Fruit fly (Drosophila melanogaster) whole organism, embryonic: ENCODE data around the gene Etfb.

Experiments
- Adf1 ChIP-seq: fragments of 200-800 bp; sonication (Bioruptor generic); IDR thresholded peaks from 2 replicates; pipeline ENCODE4 v1.3.6; 2022; ENCODE audit warnings: missing biosample characterization, missing genetic modification characterization
- BtbVII ChIP-seq: fragments of 200-800 bp; sonication (Bioruptor generic); optimal IDR thresholded peaks from 3 replicates; lab custom pipeline; 2017; ENCODE audit warnings: missing biosample characterization, mild to moderate bottlenecking, missing genetic modification characterization
- Bteb2 ChIP-seq: fragments of 200-800 bp; sonication (Bioruptor generic); optimal IDR thresholded peaks from 2 replicates; lab custom pipeline; 2016; ENCODE audit warnings: missing biosample characterization, missing genetic modification characterization
- CG12219 ChIP-seq: fragments of 200-800 bp; sonication (Bioruptor generic); optimal IDR thresholded peaks from 3 replicates; lab custom pipeline; 2018; ENCODE audit warnings: missing biosample characterization, mild to moderate bottlenecking, missing genetic modification characterization
- CG12236 ChIP-seq: fragments of 200-800 bp; sonication (Bioruptor generic); optimal IDR thresholded peaks from 2 replicates; lab custom pipeline; 2016; ENCODE audit warnings: missing biosample characterization, missing genetic modification characterization
- CG12769 ChIP-seq: fragments of 200-800 bp; sonication (Bioruptor generic); optimal IDR thresholded peaks from 2 replicates; lab custom pipeline; 2019; ENCODE audit warnings: missing biosample characterization, mild to moderate bottlenecking, missing genetic modification characterization, moderate library complexity
- CG14014 ChIP-seq: fragments of 200-800 bp; sonication (Bioruptor generic); IDR thresholded peaks from 2 replicates; pipeline ENCODE4 v1.3.6; 2022; ENCODE audit warnings: missing biosample characterization, missing genetic modification characterization
- CG1602 ChIP-seq: fragments of 200-800 bp; sonication (Bioruptor generic); optimal IDR thresholded peaks from 3 replicates; lab custom pipeline; 2016; ENCODE audit warnings: missing biosample characterization, missing genetic modification characterization
- CG16779 ChIP-seq: fragments of 200-800 bp; sonication (Bioruptor generic); IDR thresholded peaks from 2 replicates; pipeline ENCODE4 v1.3.6; 2022; ENCODE audit warnings: missing biosample characterization, missing genetic modification characterization
- CG17328 ChIP-seq: fragments of 200-800 bp; sonication (Bioruptor generic); IDR thresholded peaks from 2 replicates; pipeline ENCODE4 v1.3.6; 2022; ENCODE audit warnings: missing biosample characterization, missing genetic modification characterization
- CG18476 ChIP-seq: fragments of 200-800 bp; sonication (Bioruptor generic); optimal IDR thresholded peaks from 2 replicates; lab custom pipeline; 2016; ENCODE audit warnings: missing biosample characterization, mild to moderate bottlenecking, missing genetic modification characterization
- CG42726 ChIP-seq: fragments of 200-800 bp; sonication (Bioruptor generic); IDR thresholded peaks from 2 replicates; pipeline ENCODE4 v1.3.6; 2022; ENCODE audit warnings: missing biosample characterization, missing genetic modification characterization; ENCODE audit not compliant: partially characterized antibody
- CG4424 ChIP-seq: fragments of 200-800 bp; sonication (Bioruptor generic); optimal IDR thresholded peaks from 3 replicates; lab custom pipeline; 2016; ENCODE audit warnings: missing biosample characterization, missing genetic modification characterization
- CG4707 ChIP-seq: fragments of 200-800 bp; sonication (Bioruptor generic); optimal IDR thresholded peaks from 2 replicates; lab custom pipeline; 2018; ENCODE audit warnings: missing biosample characterization, mild to moderate bottlenecking, missing genetic modification characterization, moderate library complexity
- CG5180 ChIP-seq: fragments of 200-800 bp; sonication (Bioruptor generic); optimal IDR thresholded peaks from 3 replicates; lab custom pipeline; 2017; ENCODE audit warnings: missing biosample characterization, missing genetic modification characterization, mild to moderate bottlenecking, moderate library complexity, missing genetic modification reagents
- CG6654 ChIP-seq: fragments of 200-800 bp; sonication (Bioruptor generic); optimal IDR thresholded peaks from 2 replicates; lab custom pipeline; 2017; ENCODE audit warnings: missing biosample characterization, mild to moderate bottlenecking, missing genetic modification characterization
- CG7556 ChIP-seq: fragments of 200-800 bp; sonication (Bioruptor generic); optimal IDR thresholded peaks from 2 replicates; lab custom pipeline; 2017; ENCODE audit warnings: missing biosample characterization, mild to moderate bottlenecking, missing genetic modification characterization
- CG7928 ChIP-seq: fragments of 200-800 bp; sonication (Bioruptor generic); optimal IDR thresholded peaks from 2 replicates; lab custom pipeline; 2017; ENCODE audit warnings: missing biosample characterization, mild to moderate bottlenecking, missing genetic modification characterization
- Chrac-16 ChIP-seq: fragments of 200-800 bp; sonication (Bioruptor generic); optimal IDR thresholded peaks from 3 replicates; lab custom pipeline; 2016; ENCODE audit warnings: missing biosample characterization, missing genetic modification characterization
- E2f1 ChIP-seq: fragments of 200-800 bp; sonication (Bioruptor generic); IDR thresholded peaks from 2 replicates; pipeline ENCODE4 v1.3.6; 2022; ENCODE audit warnings: missing biosample characterization, missing genetic modification characterization
- Fer2 ChIP-seq: fragments of 200-800 bp; sonication (Bioruptor generic); optimal IDR thresholded peaks from 2 replicates; lab custom pipeline; 2018; ENCODE audit warnings: missing biosample characterization, mild to moderate bottlenecking, missing genetic modification characterization, moderate library complexity
- Hand ChIP-seq: fragments of 200-800 bp; sonication (Bioruptor generic); optimal IDR thresholded peaks from 2 replicates; lab custom pipeline; 2017; ENCODE audit warnings: mild to moderate bottlenecking, missing biosample characterization, missing genetic modification reagents, missing genetic modification characterization
- Hr51 ChIP-seq, 2 experiments: fragments of 200-800 bp; sonication (Bioruptor generic); optimal IDR thresholded peaks; 2 replicates in 1 of 2; 3 replicates in 1 of 2; lab custom pipeline; 2016 to 2018; ENCODE audit warnings: missing biosample characterization in 2 of 2, missing genetic modification characterization in 2 of 2, mild to moderate bottlenecking in 1 of 2, moderate library complexity in 1 of 2
- Med ChIP-seq: fragments of 200-800 bp; sonication (Bioruptor generic); peaks from one replicate; lab custom pipeline; 2016; ENCODE audit warnings: missing biosample characterization, missing genetic modification characterization, mild to moderate bottlenecking, inconsistent platforms, moderate library complexity
- NC2β ChIP-seq: fragments of 200-800 bp; sonication (Bioruptor generic); optimal IDR thresholded peaks from 2 replicates; lab custom pipeline; 2016; ENCODE audit warnings: missing biosample characterization, missing genetic modification characterization
- Nf-YA ChIP-seq: fragments of 200-800 bp; sonication (Bioruptor generic); IDR thresholded peaks from 2 replicates; pipeline ENCODE4 v1.3.6; 2022; ENCODE audit warnings: missing biosample characterization, missing genetic modification characterization
- NfI ChIP-seq: fragments of 200-800 bp; sonication (Bioruptor generic); optimal IDR thresholded peaks from 3 replicates; lab custom pipeline; 2018; ENCODE audit warnings: missing biosample characterization, mild to moderate bottlenecking, missing genetic modification characterization, moderate library complexity
- Pdp1 ChIP-seq, 2 experiments: fragments of 200-800 bp; sonication (Bioruptor generic); optimal IDR thresholded peaks; 3 replicates each; lab custom pipeline; 2016; ENCODE audit warnings: missing biosample characterization in 2 of 2, missing genetic modification characterization in 2 of 2, mild to moderate bottlenecking in 1 of 2, moderate library complexity in 1 of 2
- Sox102F ChIP-seq: fragments of 200-800 bp; sonication (Bioruptor generic); optimal IDR thresholded peaks from 2 replicates; lab custom pipeline; 2018; ENCODE audit warnings: missing biosample characterization, mild to moderate bottlenecking, missing genetic modification characterization, moderate library complexity
- chif ChIP-seq, 2 experiments: fragments of 200-800 bp; sonication (Bioruptor generic); optimal IDR thresholded peaks; 3 replicates each; lab custom pipeline; 2016; ENCODE audit warnings: missing biosample characterization in 2 of 2, missing genetic modification characterization in 2 of 2
- dmrt99B ChIP-seq: fragments of 200-800 bp; sonication (Bioruptor generic); optimal IDR thresholded peaks from 2 replicates; lab custom pipeline; 2018; ENCODE audit warnings: missing biosample characterization, mild to moderate bottlenecking, missing genetic modification characterization, moderate library complexity
- ems ChIP-seq: fragments of 200-800 bp; sonication (Bioruptor generic); optimal IDR thresholded peaks from 3 replicates; lab custom pipeline; 2016; ENCODE audit warnings: missing biosample characterization, missing genetic modification characterization
- fd64A ChIP-seq: fragments of 200-800 bp; sonication (Bioruptor generic); optimal IDR thresholded peaks from 3 replicates; lab custom pipeline; 2018; ENCODE audit warnings: missing biosample characterization, mild to moderate bottlenecking, missing genetic modification characterization
- fru ChIP-seq: fragments of >200 bp; optimal IDR thresholded peaks from 2 replicates; lab custom pipeline; 2017
- her ChIP-seq: fragments of 200-800 bp; sonication (Bioruptor generic); optimal IDR thresholded peaks from 2 replicates; lab custom pipeline; 2016; ENCODE audit warnings: missing biosample characterization, missing genetic modification characterization
- insv ChIP-seq, 2 experiments: fragments of 200-800 bp; sonication (Bioruptor generic); optimal IDR thresholded peaks; 3 replicates each; lab custom pipeline; 2016 to 2018; ENCODE audit warnings: missing biosample characterization in 2 of 2, missing genetic modification characterization in 2 of 2
- lbe ChIP-seq: fragments of 200-800 bp; sonication (Bioruptor generic); optimal IDR thresholded peaks from 2 replicates; lab custom pipeline; 2016; ENCODE audit warnings: missing biosample characterization, mild to moderate bottlenecking, missing genetic modification characterization
- lilli ChIP-seq: fragments of 200-800 bp; sonication (Bioruptor generic); optimal IDR thresholded peaks from 3 replicates; lab custom pipeline; 2016; ENCODE audit warnings: missing biosample characterization, missing genetic modification characterization
- lov ChIP-seq, 2 experiments: fragments of 200-800 bp in 1 of 2; fragments of >200 bp in 1 of 2; sonication (Bioruptor generic) in 1 of 2; IDR thresholded peaks in 1 of 2; optimal IDR thresholded peaks in 1 of 2; 2 replicates in 1 of 2; 3 replicates in 1 of 2; pipeline versions ENCODE4 v1.3.6 to Lab custom; 2017 to 2022; ENCODE audit warnings: missing biosample characterization in 1 of 2, missing genetic modification characterization in 1 of 2
- mirr ChIP-seq: fragments of 200-800 bp; sonication (Bioruptor generic); optimal IDR thresholded peaks from 3 replicates; lab custom pipeline; 2018; ENCODE audit warnings: missing biosample characterization, mild to moderate bottlenecking, missing genetic modification characterization
- nmo ChIP-seq: fragments of 200-800 bp; sonication (Bioruptor generic); optimal IDR thresholded peaks from 2 replicates; lab custom pipeline; 2018; ENCODE audit warnings: missing biosample characterization, mild to moderate bottlenecking, missing genetic modification characterization, moderate library complexity
- peb ChIP-seq: fragments of 200-800 bp; sonication (Bioruptor generic); IDR thresholded peaks from 2 replicates; pipeline ENCODE4 v1.3.6; 2022; ENCODE audit warnings: missing biosample characterization, missing genetic modification characterization
- pfk ChIP-seq: fragments of 200-800 bp; sonication (Bioruptor generic); optimal IDR thresholded peaks from 2 replicates; lab custom pipeline; 2018; ENCODE audit warnings: missing biosample characterization, mild to moderate bottlenecking, missing genetic modification characterization, moderate library complexity
- pros ChIP-seq: fragments of 200-800 bp; sonication (Bioruptor generic); optimal IDR thresholded peaks from 3 replicates; lab custom pipeline; 2019; ENCODE audit warnings: missing biosample characterization, mild to moderate bottlenecking, missing genetic modification characterization, moderate library complexity
- rib ChIP-seq: fragments of 200-800 bp; sonication (Bioruptor generic); IDR thresholded peaks from 2 replicates; pipeline ENCODE4 v1.3.6; 2022; ENCODE audit warnings: missing biosample characterization, missing genetic modification characterization
- sc ChIP-seq, 3 experiments: fragments of >200 bp in 2 of 3; fragments of 200-800 bp in 1 of 3; sonication (Bioruptor generic) in 1 of 3; optimal IDR thresholded peaks; 2 replicates in 2 of 3; 3 replicates in 1 of 3; lab custom pipeline; 2017; ENCODE audit warnings: mild to moderate bottlenecking in 1 of 3, missing biosample characterization in 1 of 3, missing genetic modification characterization in 1 of 3, missing genetic modification reagents in 1 of 3
- sd ChIP-seq: fragments of 200-800 bp; sonication (Bioruptor generic); optimal IDR thresholded peaks from 3 replicates; lab custom pipeline; 2018; ENCODE audit warnings: missing biosample characterization, mild to moderate bottlenecking, missing genetic modification characterization, moderate library complexity
- seq ChIP-seq: fragments of 200-800 bp; sonication (Bioruptor generic); IDR thresholded peaks from 2 replicates; pipeline ENCODE4 v1.3.6; 2022; ENCODE audit warnings: missing biosample characterization, missing genetic modification characterization
- so ChIP-seq: fragments of 200-800 bp; sonication (Bioruptor generic); IDR thresholded peaks from 3 replicates; pipeline ENCODE4 v1.3.6; 2022; ENCODE audit warnings: missing biosample characterization, missing genetic modification characterization
- unpg ChIP-seq: fragments of 200-800 bp; sonication (Bioruptor generic); optimal IDR thresholded peaks from 3 replicates; lab custom pipeline; 2018; ENCODE audit warnings: missing biosample characterization, mild to moderate bottlenecking, missing genetic modification characterization, moderate library complexity

The Etfb gene

dm6 chr3R:29757226-29757625, 45.5 kb downstream of the Etfb start (continued):
- no peak for TF ChIP-seq CG1602 (GFP tag; lab: Kevin White, UChicago)
- 0 out of 2 replicates have a peak, but pooled peaks have one; percentile 32 for TF ChIP-seq CG17328 (GFP tag; lab: Robert Waterston, UW)
- no peak for TF ChIP-seq sc (optimal IDR thresholded peaks at IDR 0.05; lab: Kevin White, UChicago)
- TF ChIP-seq sc (GFP tag; optimal IDR thresholded peaks at IDR 0.05; lab: Kevin White, UChicago) = no peak
- TF ChIP-seq Sox102F (GFP tag; lab: Kevin White, UChicago) = peak; percentile 37
- TF ChIP-seq nmo (GFP tag; lab: Kevin White, UChicago) = no peak
- no peak for TF ChIP-seq pfk
- TF ChIP-seq CG16779 (GFP tag; lab: Robert Waterston, UW) = no peak
- TF ChIP-seq her (GFP tag; lab: Kevin White, UChicago) = no peak
- no peak for TF ChIP-seq Hr51 (GFP tag; optimal IDR thresholded peaks at IDR 0.05; lab: Kevin White, UChicago)
- no peak for TF ChIP-seq fru (lab: Kevin White, UChicago)
- TF ChIP-seq E2f1 = 0 out of 2 replicates have a peak, but pooled peaks have one; percentile 7
- peak; percentile 10 for TF ChIP-seq unpg (GFP tag; lab: Kevin White, UChicago)
- no peak for TF ChIP-seq lbe (GFP tag; lab: Kevin White, UChicago)
- no peak for TF ChIP-seq NC2β (GFP tag; lab: Kevin White, UChicago)
- TF ChIP-seq seq (GFP tag; lab: Robert Waterston, UW) = 0 out of 2 replicates have a peak, but pooled peaks have one; percentile 15
- TF ChIP-seq CG6654 (GFP tag; lab: Kevin White, UChicago) = no peak
- TF ChIP-seq fd64A = peak; percentile 26
- peak; percentile 37; the same call in 1 of the 2 replicates for TF ChIP-seq CG14014 (GFP tag; lab: Robert Waterston, UW)
- TF ChIP-seq Bteb2 = no peak
- TF ChIP-seq insv (GFP tag; optimal IDR thresholded peaks at IDR 0.05; lab: Kevin White, UChicago) = no peak
- TF ChIP-seq lov (optimal IDR thresholded peaks at IDR 0.05; lab: Kevin White, UChicago) = no peak
- no peak for TF ChIP-seq lov (GFP tag; IDR thresholded peaks at IDR 0.05; lab: Robert Waterston, UW)
- TF ChIP-seq NfI (GFP tag; lab: Kevin White, UChicago) = no peak
- no peak for TF ChIP-seq Adf1 (GFP tag; lab: Robert Waterston, UW)
- TF ChIP-seq CG4424 (GFP tag; lab: Kevin White, UChicago) = no peak
- TF ChIP-seq Med (GFP tag; lab: Kevin White, UChicago) = peak; percentile 89
- no peak for TF ChIP-seq ems (GFP tag; lab: Kevin White, UChicago)
- peak; percentile 15 for TF ChIP-seq BtbVII (GFP tag; lab: Kevin White, UChicago)
- no peak for TF ChIP-seq CG7556 (GFP tag; lab: Kevin White, UChicago)
- peak; percentile 0 for TF ChIP-seq dmrt99B (tag; lab: Kevin White, UChicago)
- no peak for TF ChIP-seq peb
- no peak for TF ChIP-seq CG18476 (GFP tag; lab: Kevin White, UChicago)
- no peak for TF ChIP-seq CG12219
- no peak for TF ChIP-seq pros (GFP tag; lab: Kevin White, UChicago)
- no peak for TF ChIP-seq CG12769
- no peak for TF ChIP-seq sd (tag; lab: Kevin White, UChicago)
- TF ChIP-seq CG4707 = no peak
- no peak for TF ChIP-seq chif (GFP tag; optimal IDR thresholded peaks at IDR 0.05; lab: Kevin White, UChicago)
- TF ChIP-seq CG42726 (GFP tag; lab: Robert Waterston, UW) = no peak
- TF ChIP-seq CG12236 = no peak
- no peak for TF ChIP-seq Hand
- no peak for TF ChIP-seq lilli (GFP tag; lab: Kevin White, UChicago)
- TF ChIP-seq Pdp1 (GFP tag; optimal IDR thresholded peaks at IDR 0.05; lab: Kevin White, UChicago) = peak in 1 of 2 experiments; percentile 2
- 0 out of 3 replicates have a peak, but pooled peaks have one; percentile 16 for TF ChIP-seq so
- no peak for TF ChIP-seq rib (GFP tag; lab: Robert Waterston, UW)
- TF ChIP-seq Fer2 (tag; lab: Kevin White, UChicago) = no peak
- no peak for TF ChIP-seq Chrac-16 (GFP tag; lab: Kevin White, UChicago)
- no peak for TF ChIP-seq Nf-YA (GFP tag; lab: Robert Waterston, UW)
- TF ChIP-seq CG5180 (GFP tag; lab: Kevin White, UChicago) = no peak
- peak; percentile 59 for TF ChIP-seq mirr (GFP tag; lab: Kevin White, UChicago)
- no peak for TF ChIP-seq CG7928
